Fruit fly (Drosophila melanogaster) whole organism, prepupa: ENCODE results near the gene hyx.

ENCODE experiments used
- Blimp-1 ChIP-seq: fragments of 200-800 bp; sonication (Bioruptor generic); optimal IDR thresholded peaks from 3 replicates; lab custom pipeline; 2017; ENCODE audit warnings: missing biosample characterization, missing genetic modification characterization, mild to moderate bottlenecking, moderate library complexity, missing genetic modification reagents
- CG10631 ChIP-seq: fragments of 200-800 bp; sonication (Bioruptor generic); optimal IDR thresholded peaks from 2 replicates; lab custom pipeline; 2016; ENCODE audit warnings: missing biosample characterization, missing genetic modification characterization
- CG10669 ChIP-seq: fragments of 200-800 bp; sonication (Bioruptor generic); optimal IDR thresholded peaks from 3 replicates; lab custom pipeline; 2018; ENCODE audit warnings: missing biosample characterization, mild to moderate bottlenecking, missing genetic modification characterization, moderate library complexity
- CG11294 ChIP-seq: fragments of 200-800 bp; sonication (Bioruptor generic); IDR thresholded peaks from 2 replicates; pipeline ENCODE4 v1.3.6; 2022; ENCODE audit warnings: missing biosample characterization, missing genetic modification characterization
- CG11762 ChIP-seq: fragments of 200-800 bp; sonication (Bioruptor generic); optimal IDR thresholded peaks from 3 replicates; lab custom pipeline; 2016; ENCODE audit warnings: missing biosample characterization, missing genetic modification characterization; ENCODE audit not compliant: insufficient read depth
- CG11902 ChIP-seq: fragments of 200-800 bp; sonication (Bioruptor generic); optimal IDR thresholded peaks from 3 replicates; lab custom pipeline; 2016; ENCODE audit warnings: missing biosample characterization, missing genetic modification characterization
- CG1621 ChIP-seq: fragments of 200-800 bp; sonication (Bioruptor generic); optimal IDR thresholded peaks from 3 replicates; lab custom pipeline; 2018; ENCODE audit warnings: missing biosample characterization, mild to moderate bottlenecking, missing genetic modification characterization
- CG16779 ChIP-seq: fragments of 200-800 bp; sonication (Bioruptor generic); optimal IDR thresholded peaks from 3 replicates; lab custom pipeline; 2017; ENCODE audit warnings: missing biosample characterization, mild to moderate bottlenecking, missing genetic modification characterization
- CG3032 ChIP-seq: fragments of 200-800 bp; optimal IDR thresholded peaks from 2 replicates; lab custom pipeline; 2019; ENCODE audit warnings: missing biosample characterization, mild to moderate bottlenecking, missing genetic modification characterization, moderate library complexity
- CG31627 ChIP-seq: fragments of 200-800 bp; sonication (Bioruptor generic); optimal IDR thresholded peaks from 3 replicates; lab custom pipeline; 2016; ENCODE audit warnings: missing biosample characterization, missing genetic modification characterization
- CG32006 ChIP-seq: fragments of 200-800 bp; sonication (Bioruptor generic); optimal IDR thresholded peaks from 3 replicates; lab custom pipeline; 2017; ENCODE audit warnings: missing biosample characterization, mild to moderate bottlenecking, missing genetic modification characterization
- CG34406 ChIP-seq: fragments of 200-800 bp; sonication (Bioruptor generic); optimal IDR thresholded peaks from 3 replicates; lab custom pipeline; 2016; ENCODE audit warnings: missing biosample characterization, missing genetic modification characterization
- CG3919 ChIP-seq: fragments of 200-800 bp; sonication (Bioruptor generic); optimal IDR thresholded peaks from 3 replicates; lab custom pipeline; 2016; ENCODE audit warnings: missing biosample characterization, missing genetic modification characterization
- CG4318 ChIP-seq: fragments of 200-800 bp; sonication (Bioruptor generic); optimal IDR thresholded peaks from 3 replicates; lab custom pipeline; 2017; ENCODE audit warnings: missing biosample characterization, mild to moderate bottlenecking, missing genetic modification characterization
- CG6163 ChIP-seq: fragments of 200-800 bp; sonication (Bioruptor generic); IDR thresholded peaks from 3 replicates; pipeline ENCODE4 v1.3.6; 2022; ENCODE audit warnings: missing biosample characterization, missing genetic modification characterization
- CG6276 ChIP-seq: fragments of 200-800 bp; sonication (Bioruptor generic); optimal IDR thresholded peaks from 2 replicates; lab custom pipeline; 2017; ENCODE audit warnings: missing biosample characterization, mild to moderate bottlenecking, missing genetic modification characterization
- CG6792 ChIP-seq: fragments of 200-800 bp; sonication (Bioruptor generic); optimal IDR thresholded peaks from 3 replicates; lab custom pipeline; 2016; ENCODE audit warnings: missing biosample characterization, missing genetic modification characterization
- CG6808 ChIP-seq: fragments of 200-800 bp; sonication (Bioruptor generic); optimal IDR thresholded peaks from 3 replicates; lab custom pipeline; 2017; ENCODE audit warnings: missing biosample characterization, missing genetic modification characterization, mild to moderate bottlenecking, moderate library complexity, missing genetic modification reagents
- CG6854 ChIP-seq: fragments of 200-800 bp; sonication (Bioruptor generic); optimal IDR thresholded peaks from 2 replicates; lab custom pipeline; 2017; ENCODE audit warnings: missing biosample characterization, mild to moderate bottlenecking, missing genetic modification characterization
- CG7368 ChIP-seq: fragments of 200-800 bp; sonication (Bioruptor generic); optimal IDR thresholded peaks from 3 replicates; lab custom pipeline; 2016; ENCODE audit warnings: missing biosample characterization, missing genetic modification characterization
- CG8119 ChIP-seq: fragments of 200-800 bp; sonication (Bioruptor generic); IDR thresholded peaks from 3 replicates; pipeline ENCODE4 v1.3.6; 2022; ENCODE audit warnings: missing biosample characterization, missing genetic modification characterization
- CG8319 ChIP-seq: fragments of 200-800 bp; sonication (Bioruptor generic); optimal IDR thresholded peaks from 3 replicates; lab custom pipeline; 2016; ENCODE audit warnings: missing biosample characterization, missing genetic modification characterization
- CG8632 ChIP-seq: fragments of 200-800 bp; sonication (Bioruptor generic); optimal IDR thresholded peaks from 3 replicates; lab custom pipeline; 2016; ENCODE audit warnings: missing biosample characterization, missing genetic modification characterization
- CG9139 ChIP-seq: fragments of 200-800 bp; sonication (Bioruptor generic); optimal IDR thresholded peaks from 3 replicates; lab custom pipeline; 2017; ENCODE audit warnings: missing biosample characterization, mild to moderate bottlenecking, missing genetic modification characterization
- Eip75B ChIP-seq: fragments of 200-800 bp; sonication (Bioruptor generic); optimal IDR thresholded peaks from 3 replicates; lab custom pipeline; 2016; ENCODE audit warnings: missing biosample characterization, missing genetic modification characterization
- Eip78C ChIP-seq: fragments of 200-800 bp; sonication (Bioruptor generic); peaks from one replicate; lab custom pipeline; 2016; ENCODE audit warnings: missing biosample characterization, missing genetic modification characterization
- Eip93F ChIP-seq: fragments of 200-800 bp; sonication (Bioruptor generic); optimal IDR thresholded peaks from 2 replicates; lab custom pipeline; 2016; ENCODE audit warnings: missing biosample characterization, mild to moderate bottlenecking, missing genetic modification characterization
- Ets21C ChIP-seq: fragments of 200-800 bp; sonication (Bioruptor generic); optimal IDR thresholded peaks from 3 replicates; lab custom pipeline; 2016; ENCODE audit warnings: missing biosample characterization, missing genetic modification characterization
- Ets96B ChIP-seq: fragments of 200-800 bp; optimal IDR thresholded peaks from 2 replicates; lab custom pipeline; 2019; ENCODE audit warnings: missing biosample characterization, mild to moderate bottlenecking, missing genetic modification characterization, moderate library complexity
- Hr38 ChIP-seq: sonication (Bioruptor generic); optimal IDR thresholded peaks from 2 replicates; lab custom pipeline; 2016; ENCODE audit warnings: missing biosample characterization, missing genetic modification characterization
- Hr39 ChIP-seq: fragments of 200-800 bp; sonication (Bioruptor generic); optimal IDR thresholded peaks from 2 replicates; lab custom pipeline; 2016; ENCODE audit warnings: missing biosample characterization, missing genetic modification characterization
- OdsH ChIP-seq: fragments of 200-800 bp; sonication (Bioruptor generic); optimal IDR thresholded peaks from 3 replicates; lab custom pipeline; 2016; ENCODE audit warnings: missing biosample characterization, missing genetic modification characterization
- Sox102F ChIP-seq: fragments of 200-800 bp; sonication (Bioruptor generic); optimal IDR thresholded peaks from 2 replicates; lab custom pipeline; 2016; ENCODE audit warnings: missing biosample characterization, mild to moderate bottlenecking, missing genetic modification characterization
- Sox14 ChIP-seq: fragments of 200-800 bp; sonication (Bioruptor generic); optimal IDR thresholded peaks from 3 replicates; lab custom pipeline; 2016; ENCODE audit warnings: missing biosample characterization, missing genetic modification characterization
- Sox15 ChIP-seq: fragments of 200-800 bp; sonication (Bioruptor generic); optimal IDR thresholded peaks from 3 replicates; lab custom pipeline; 2016; ENCODE audit warnings: missing biosample characterization, missing genetic modification characterization
- achi ChIP-seq: fragments of 200-800 bp; sonication (Bioruptor generic); optimal IDR thresholded peaks from 3 replicates; lab custom pipeline; 2016; ENCODE audit warnings: missing biosample characterization, missing genetic modification characterization
- acj6 ChIP-seq: fragments of 200-800 bp; sonication (Bioruptor generic); optimal IDR thresholded peaks from 3 replicates; lab custom pipeline; 2016; ENCODE audit warnings: missing biosample characterization, missing genetic modification characterization
- cyc ChIP-seq: fragments of 200-800 bp; sonication (Bioruptor generic); optimal IDR thresholded peaks from 3 replicates; lab custom pipeline; 2016; ENCODE audit warnings: missing biosample characterization, missing genetic modification characterization
- dac ChIP-seq: fragments of 200-800 bp; sonication (Bioruptor generic); optimal IDR thresholded peaks from 2 replicates; lab custom pipeline; 2017; ENCODE audit warnings: missing biosample characterization, mild to moderate bottlenecking, missing genetic modification characterization
- dsx ChIP-seq: fragments of 200-800 bp; optimal IDR thresholded peaks from 3 replicates; lab custom pipeline; 2019; ENCODE audit warnings: missing biosample characterization, mild to moderate bottlenecking, missing genetic modification characterization, moderate library complexity; ENCODE audit not compliant: poor library complexity, severe bottlenecking
- eg ChIP-seq: fragments of 200-800 bp; sonication (Bioruptor generic); IDR thresholded peaks from 3 replicates; pipeline ENCODE4 v1.3.6; 2022; ENCODE audit warnings: missing biosample characterization, missing genetic modification characterization
- esn ChIP-seq: fragments of 200-800 bp; sonication (Bioruptor generic); optimal IDR thresholded peaks from 2 replicates; lab custom pipeline; 2016; ENCODE audit warnings: missing biosample characterization, mild to moderate bottlenecking, missing genetic modification characterization, moderate library complexity
- fd59A ChIP-seq: fragments of 200-800 bp; sonication (Bioruptor generic); optimal IDR thresholded peaks from 2 replicates; lab custom pipeline; 2017; ENCODE audit warnings: missing biosample characterization, mild to moderate bottlenecking, missing genetic modification characterization, missing genetic modification reagents
- fd85E ChIP-seq: fragments of 200-800 bp; sonication (Bioruptor generic); optimal IDR thresholded peaks from 3 replicates; lab custom pipeline; 2016; ENCODE audit warnings: missing biosample characterization, missing genetic modification characterization
- lz ChIP-seq: fragments of 200-800 bp; sonication (Bioruptor generic); optimal IDR thresholded peaks from 3 replicates; lab custom pipeline; 2016; ENCODE audit warnings: missing biosample characterization, missing genetic modification characterization
- net ChIP-seq: fragments of 200-800 bp; sonication (Bioruptor generic); optimal IDR thresholded peaks from 3 replicates; lab custom pipeline; 2016; ENCODE audit warnings: missing biosample characterization, missing genetic modification characterization
- pdm3 ChIP-seq: fragments of 200-800 bp; sonication (Bioruptor generic); optimal IDR thresholded peaks from 3 replicates; lab custom pipeline; 2016; ENCODE audit warnings: missing biosample characterization, missing genetic modification characterization
- salr ChIP-seq, 2 experiments: fragments of 200-800 bp; sonication (Bioruptor generic); optimal IDR thresholded peaks; 3 replicates each; lab custom pipeline; 2016 to 2018; ENCODE audit warnings: missing biosample characterization in 2 of 2, missing genetic modification characterization in 2 of 2, mild to moderate bottlenecking in 1 of 2
- spab ChIP-seq: fragments of 200-800 bp; sonication (Bioruptor generic); optimal IDR thresholded peaks from 2 replicates; lab custom pipeline; 2017; ENCODE audit warnings: missing biosample characterization, mild to moderate bottlenecking, missing genetic modification characterization, missing genetic modification reagents
- ss ChIP-seq, 2 experiments: fragments of 200-800 bp; sonication (Bioruptor generic); optimal IDR thresholded peaks; 2 replicates in 1 of 2; 3 replicates in 1 of 2; lab custom pipeline; 2017 to 2018; ENCODE audit warnings: mild to moderate bottlenecking in 2 of 2, missing biosample characterization in 2 of 2, missing genetic modification characterization in 2 of 2, moderate library complexity in 1 of 2
- svp ChIP-seq: fragments of 200-800 bp; sonication (Bioruptor generic); peaks from one replicate; lab custom pipeline; 2016; ENCODE audit warnings: missing biosample characterization, missing genetic modification characterization
- topi ChIP-seq: fragments of 200-800 bp; sonication (Bioruptor generic); optimal IDR thresholded peaks from 3 replicates; lab custom pipeline; 2016; ENCODE audit warnings: missing biosample characterization, missing genetic modification characterization
- vri ChIP-seq: fragments of 200-800 bp; sonication (Bioruptor generic); optimal IDR thresholded peaks from 3 replicates; lab custom pipeline; 2016; ENCODE audit warnings: missing biosample characterization, mild to moderate bottlenecking, missing genetic modification characterization

The hyx gene

DNA sequence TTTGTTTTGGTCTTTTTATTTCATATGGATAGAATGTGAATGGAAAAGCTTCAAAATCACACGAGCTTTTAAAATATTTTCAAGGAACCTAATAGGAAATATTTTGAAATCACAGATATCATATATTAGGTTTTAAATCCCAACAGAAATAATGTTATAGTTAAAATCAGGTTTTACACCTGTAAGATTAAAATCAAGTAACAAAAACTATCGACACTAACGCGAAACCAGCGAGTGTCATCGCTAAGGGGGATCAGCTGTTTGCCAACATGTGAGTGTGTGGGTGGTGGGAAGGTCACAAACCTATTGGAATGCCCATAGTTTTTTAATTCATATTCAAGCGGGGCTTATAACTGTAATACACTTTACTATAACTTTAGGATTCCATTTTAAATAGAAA is at the start of gene hyx:
TSS of gene hyx (plus strand) at position 109 of the 400 bp plus-strand sequence.
- TF ChIP-seq CG3919 (no peak), fd85E (no peak), vri (GFP tag; lab: Kevin White, UChicago) (no peak), Hr38 (GFP tag; lab: Kevin White, UChicago) (no peak), acj6 (peak; percentile 30), esn (GFP tag; lab: Kevin White, UChicago) (peak; percentile 54), CG16779 (tag; lab: Kevin White, UChicago) (no peak), achi (peak; percentile 2), CG6792 (GFP tag; lab: Kevin White, UChicago) (no peak), Eip93F (GFP tag; lab: Kevin White, UChicago) (no peak), CG3032 (tag; lab: Kevin White, UChicago) (peak; percentile 36), Sox14 (GFP tag; lab: Kevin White, UChicago) (peak; percentile 30), eg (GFP tag; lab: Robert Waterston, UW) (peak; percentile 33; the same call in 2 of the 3 replicates), spab (no peak), CG11294 (no peak), CG1621 (tag; lab: Kevin White, UChicago) (no peak), svp (GFP tag; lab: Kevin White, UChicago) (peak; percentile 96), CG10631 (GFP tag; lab: Kevin White, UChicago) (peak; percentile 1), CG10669 (GFP tag; lab: Kevin White, UChicago) (no peak), CG11762 (GFP tag; lab: Kevin White, UChicago) (no peak), CG6163 (GFP tag; lab: Robert Waterston, UW) (no peak), pdm3 (no peak), cyc (GFP tag; lab: Kevin White, UChicago) (peak; percentile 27), CG31627 (GFP tag; lab: Kevin White, UChicago) (peak; percentile 20), Sox15 (GFP tag; lab: Kevin White, UChicago) (no peak), OdsH (GFP tag; lab: Kevin White, UChicago) (no peak), Ets96B (tag; lab: Kevin White, UChicago) (no peak), Ets21C (GFP tag; lab: Kevin White, UChicago) (no peak), Sox102F (GFP tag; lab: Kevin White, UChicago) (no peak), fd59A (GFP tag; lab: Kevin White, UChicago) (no peak), topi (GFP tag; lab: Kevin White, UChicago) (peak; percentile 40), CG7368 (GFP tag; lab: Kevin White, UChicago) (no peak), ss (GFP tag; optimal IDR thresholded peaks at IDR 0.05; lab: Kevin White, UChicago) (no peak), CG8119 (GFP tag; lab: Robert Waterston, UW) (no peak), CG8319 (GFP tag; lab: Kevin White, UChicago) (no peak), Hr39 (GFP tag; lab: Kevin White, UChicago) (peak; percentile 52), CG4318 (GFP tag; lab: Kevin White, UChicago) (no peak), net (GFP tag; lab: Kevin White, UChicago) (no peak), CG6808 (GFP tag; lab: Kevin White, UChicago) (no peak), CG32006 (no peak), CG8632 (GFP tag; lab: Kevin White, UChicago) (no peak), dac (GFP tag; lab: Kevin White, UChicago) (no peak), Eip75B (GFP tag; lab: Kevin White, UChicago) (peak; percentile 36), Blimp-1 (no peak), salr (GFP tag; optimal IDR thresholded peaks at IDR 0.05; lab: Kevin White, UChicago) (no peak), CG11902 (no peak), CG6276 (GFP tag; lab: Kevin White, UChicago) (no peak), CG9139 (GFP tag; lab: Kevin White, UChicago) (no peak), CG34406 (GFP tag; lab: Kevin White, UChicago) (no peak), lz (GFP tag; lab: Kevin White, UChicago) (peak; percentile 12), CG6854 (GFP tag; lab: Kevin White, UChicago) (no peak), dsx (no peak), Eip78C (peak; percentile 81)
